Worm (Caenorhabditis elegans): ENCODE data around the gene scc-1.

- no peak for TF ChIP-seq lim-6 (tag; optimal IDR thresholded peaks at IDR 0.05)
- no peak for TF ChIP-seq unc-55 (GFP tag; optimal IDR thresholded peaks at IDR 0.05)
- TF ChIP-seq fkh-6 (tag; optimal IDR thresholded peaks at IDR 0.05) = no peak
- TF ChIP-seq elt-4 (tag; optimal IDR thresholded peaks at IDR 0.05) = no peak
- TF ChIP-seq che-1 (tag; optimal IDR thresholded peaks at IDR 0.05) = no peak
- no peak for TF ChIP-seq ceh-22 (tag; optimal IDR thresholded peaks at IDR 0.05)
- no peak for TF ChIP-seq fax-1 (tag; optimal IDR thresholded peaks at IDR 0.05)
- no peak for TF ChIP-seq pax-1 (tag; optimal IDR thresholded peaks at IDR 0.05)
- TF ChIP-seq pat-9 (tag; optimal IDR thresholded peaks at IDR 0.05) = no peak
- TF ChIP-seq unc-86 (tag; optimal IDR thresholded peaks at IDR 0.05) = no peak
- no peak for TF ChIP-seq fkh-10 (GFP tag; optimal IDR thresholded peaks at IDR 0.05)
- no peak for TF ChIP-seq ceh-34 (tag; optimal IDR thresholded peaks at IDR 0.05)
- no peak for TF ChIP-seq hlh-8 (tag; optimal IDR thresholded peaks at IDR 0.05)
These were observed 46.8 kb downstream of the scc-1 start for ce11 chrII:4745281-4745680.
